Fruit fly (Drosophila melanogaster) whole organism, prepupa: ENCODE measurements around the gene CG16953.

ENCODE experiments used
- CG11762 ChIP-seq: fragments of 200-800 bp; sonication (Bioruptor generic); optimal IDR thresholded peaks from 3 replicates; lab custom pipeline; 2016; ENCODE audit warnings: missing biosample characterization, missing genetic modification characterization; ENCODE audit not compliant: insufficient read depth
- CG31627 ChIP-seq: fragments of 200-800 bp; sonication (Bioruptor generic); optimal IDR thresholded peaks from 3 replicates; lab custom pipeline; 2016; ENCODE audit warnings: missing biosample characterization, missing genetic modification characterization
- CG32006 ChIP-seq: fragments of 200-800 bp; sonication (Bioruptor generic); optimal IDR thresholded peaks from 3 replicates; lab custom pipeline; 2017; ENCODE audit warnings: missing biosample characterization, mild to moderate bottlenecking, missing genetic modification characterization
- CG34406 ChIP-seq: fragments of 200-800 bp; sonication (Bioruptor generic); optimal IDR thresholded peaks from 3 replicates; lab custom pipeline; 2016; ENCODE audit warnings: missing biosample characterization, missing genetic modification characterization
- CG6276 ChIP-seq: fragments of 200-800 bp; sonication (Bioruptor generic); optimal IDR thresholded peaks from 2 replicates; lab custom pipeline; 2017; ENCODE audit warnings: missing biosample characterization, mild to moderate bottlenecking, missing genetic modification characterization
- CG6808 ChIP-seq: fragments of 200-800 bp; sonication (Bioruptor generic); optimal IDR thresholded peaks from 3 replicates; lab custom pipeline; 2017; ENCODE audit warnings: missing biosample characterization, missing genetic modification characterization, mild to moderate bottlenecking, moderate library complexity, missing genetic modification reagents
- Hr4 ChIP-seq: fragments of 200-800 bp; sonication (Bioruptor generic); optimal IDR thresholded peaks from 3 replicates; lab custom pipeline; 2016; ENCODE audit warnings: missing biosample characterization, missing genetic modification characterization
- OdsH ChIP-seq: fragments of 200-800 bp; sonication (Bioruptor generic); optimal IDR thresholded peaks from 3 replicates; lab custom pipeline; 2016; ENCODE audit warnings: missing biosample characterization, missing genetic modification characterization
- Sox102F ChIP-seq: fragments of 200-800 bp; sonication (Bioruptor generic); optimal IDR thresholded peaks from 2 replicates; lab custom pipeline; 2016; ENCODE audit warnings: missing biosample characterization, mild to moderate bottlenecking, missing genetic modification characterization
- acj6 ChIP-seq: fragments of 200-800 bp; sonication (Bioruptor generic); optimal IDR thresholded peaks from 3 replicates; lab custom pipeline; 2016; ENCODE audit warnings: missing biosample characterization, missing genetic modification characterization
- spab ChIP-seq: fragments of 200-800 bp; sonication (Bioruptor generic); optimal IDR thresholded peaks from 2 replicates; lab custom pipeline; 2017; ENCODE audit warnings: missing biosample characterization, mild to moderate bottlenecking, missing genetic modification characterization, missing genetic modification reagents
- ss ChIP-seq, 2 experiments: fragments of 200-800 bp; sonication (Bioruptor generic); optimal IDR thresholded peaks; 2 replicates in 1 of 2; 3 replicates in 1 of 2; lab custom pipeline; 2017 to 2018; ENCODE audit warnings: mild to moderate bottlenecking in 2 of 2, missing biosample characterization in 2 of 2, missing genetic modification characterization in 2 of 2, moderate library complexity in 1 of 2

dm6 chr3R:20597407-20598325, 12.0 kb upstream of the CG16953 start:
- TF ChIP-seq Sox102F (GFP tag; lab: Kevin White, UChicago) (no peak), OdsH (GFP tag; lab: Kevin White, UChicago) (no peak), CG11762 (GFP tag; lab: Kevin White, UChicago) (no peak), spab (GFP tag; lab: Kevin White, UChicago) (no peak), CG31627 (GFP tag; lab: Kevin White, UChicago) (no peak), CG34406 (GFP tag; lab: Kevin White, UChicago) (no peak), CG32006 (GFP tag; lab: Kevin White, UChicago) (no peak), ss (GFP tag; optimal IDR thresholded peaks at IDR 0.05; lab: Kevin White, UChicago) (no peak), acj6 (GFP tag; lab: Kevin White, UChicago) (no peak), Hr4 (GFP tag; lab: Kevin White, UChicago) (no peak), CG6808 (GFP tag; lab: Kevin White, UChicago) (no peak), CG6276 (no peak)
